Worm (Caenorhabditis elegans) whole organism, L1 larva: ENCODE measurements around the gene Y38F2AL.12.

Experiments used
- C16A3.4 ChIP-seq: fragments of 150-350 bp; optimal IDR thresholded peaks from 2 replicates; lab custom pipeline; 2014; ENCODE audit warnings: missing biosample characterization, missing genetic modification characterization
- F16B12.6 ChIP-seq: fragments of 150-350 bp; optimal IDR thresholded peaks from 2 replicates; lab custom pipeline; 2014; ENCODE audit warnings: missing biosample characterization, missing genetic modification characterization
- ama-1 ChIP-seq: fragments of 150-350 bp; optimal IDR thresholded peaks from 2 replicates; lab custom pipeline; 2014
- blmp-1 ChIP-seq: fragments of 150-350 bp; optimal IDR thresholded peaks from 2 replicates; lab custom pipeline; 2014; ENCODE audit warnings: missing biosample characterization, missing genetic modification characterization
- ceh-82 ChIP-seq, 3 experiments: fragments of 150-350 bp in 1 of 3; sonication (generic microtip) in 2 of 3; optimal IDR thresholded peaks; 2 replicates each; lab custom pipeline; 2014 to 2017; ENCODE audit warnings: missing biosample characterization in 3 of 3, missing genetic modification characterization in 3 of 3
- ceh-88 ChIP-seq: fragments of 200-800 bp; sonication (Bioruptor generic); IDR thresholded peaks from 2 replicates; pipeline ENCODE4 v1.3.6; 2022; ENCODE audit warnings: missing genetic modification characterization, missing compliant biosample characterization
- dpl-1 ChIP-seq, 3 experiments: fragments of 150-350 bp in 2 of 3; sonication (generic microtip) in 1 of 3; optimal IDR thresholded peaks; 2 replicates each; lab custom pipeline; 2014 to 2017; ENCODE audit warnings: missing biosample characterization in 3 of 3, missing genetic modification characterization in 3 of 3, missing genetic modification reagents in 3 of 3
- dsc-1 ChIP-seq: sonication (generic microtip); optimal IDR thresholded peaks from 2 replicates; lab custom pipeline; 2016; ENCODE audit warnings: mild to moderate bottlenecking, missing genetic modification characterization, missing compliant biosample characterization
- efl-1 ChIP-seq, 4 experiments: fragments of 150-350 bp; optimal IDR thresholded peaks in 3 of 4; peaks in 1 of 4; 1 replicate in 1 of 4; 2 replicates in 3 of 4; lab custom pipeline; 2014; ENCODE audit warnings: missing biosample characterization in 2 of 4, missing genetic modification characterization in 2 of 4, missing genetic modification reagents in 2 of 4
- elt-2 ChIP-seq: sonication (generic microtip); optimal IDR thresholded peaks from 2 replicates; lab custom pipeline; 2016; ENCODE audit warnings: missing genetic modification characterization, mild to moderate bottlenecking, inconsistent platforms, missing compliant biosample characterization, missing genetic modification reagents
- elt-3 ChIP-seq, 6 experiments: fragments of 150-350 bp in 1 of 6; sonication (generic microtip); optimal IDR thresholded peaks; 2 replicates each; lab custom pipeline; 2017 to 2018; ENCODE audit warnings: missing biosample characterization in 6 of 6, missing genetic modification characterization in 6 of 6, inconsistent platforms in 1 of 6
- fkh-10 ChIP-seq: sonication (generic microtip); optimal IDR thresholded peaks from 2 replicates; lab custom pipeline; 2017; ENCODE audit warnings: missing biosample characterization, missing genetic modification reagents, missing genetic modification characterization
- fkh-8 ChIP-seq: sonication (generic microtip); optimal IDR thresholded peaks from 2 replicates; lab custom pipeline; 2016; ENCODE audit warnings: mild to moderate bottlenecking, missing genetic modification characterization, missing compliant biosample characterization
- grh-1 ChIP-seq: fragments of 200-800 bp; sonication (Bioruptor generic); IDR thresholded peaks from 2 replicates; pipeline ENCODE4 v1.3.6; 2022; ENCODE audit warnings: missing genetic modification reagents, missing genetic modification characterization, missing compliant biosample characterization
- isw-1 ChIP-seq: fragments of 200-800 bp; sonication (Bioruptor generic); IDR thresholded peaks from 2 replicates; pipeline ENCODE4 v1.3.6; 2022; ENCODE audit warnings: missing genetic modification characterization, missing compliant biosample characterization
- lin-14 ChIP-seq: fragments of 200-800 bp; sonication (Bioruptor generic); optimal IDR thresholded peaks from 2 replicates; lab custom pipeline; 2018; ENCODE audit warnings: mild to moderate bottlenecking, missing genetic modification characterization, moderate library complexity, missing compliant biosample characterization
- lin-35 ChIP-seq, 2 experiments: fragments of 150-350 bp; optimal IDR thresholded peaks; 2 replicates each; lab custom pipeline; 2014; ENCODE audit warnings: missing biosample characterization in 2 of 2, missing genetic modification characterization in 2 of 2, missing genetic modification reagents in 2 of 2
- lsy-2 ChIP-seq, 2 experiments: fragments of 150-350 bp; optimal IDR thresholded peaks; 2 replicates each; lab custom pipeline; 2014; ENCODE audit warnings: missing biosample characterization in 2 of 2, missing genetic modification characterization in 2 of 2
- mep-1 ChIP-seq: fragments of 150-350 bp; optimal IDR thresholded peaks from 2 replicates; lab custom pipeline; 2014; ENCODE audit warnings: missing biosample characterization, missing genetic modification characterization
- nhr-12 ChIP-seq: sonication (generic microtip); optimal IDR thresholded peaks from 2 replicates; lab custom pipeline; 2017; ENCODE audit warnings: missing biosample characterization, missing genetic modification characterization
- nhr-19 ChIP-seq: fragments of 200-800 bp; sonication (Bioruptor generic); conservative IDR thresholded peaks from 2 replicates; pipeline ENCODE4 v1.3.6; 2022; ENCODE audit warnings: missing genetic modification characterization, missing compliant biosample characterization
- nhr-20 ChIP-seq: sonication (generic microtip); optimal IDR thresholded peaks from 2 replicates; lab custom pipeline; 2016; ENCODE audit warnings: mild to moderate bottlenecking, missing genetic modification characterization, missing compliant biosample characterization
- nhr-237 ChIP-seq: fragments of 150-350 bp; optimal IDR thresholded peaks from 2 replicates; lab custom pipeline; 2014; ENCODE audit warnings: missing biosample characterization, missing genetic modification characterization
- nhr-47 ChIP-seq: sonication (generic microtip); optimal IDR thresholded peaks from 2 replicates; lab custom pipeline; 2016; ENCODE audit warnings: mild to moderate bottlenecking, missing genetic modification characterization, moderate library complexity, missing compliant biosample characterization
- nhr-71 ChIP-seq: sonication (generic microtip); optimal IDR thresholded peaks from 2 replicates; lab custom pipeline; 2016; ENCODE audit warnings: mild to moderate bottlenecking, missing genetic modification characterization, moderate library complexity, missing compliant biosample characterization
- nhr-85 ChIP-seq: sonication (generic microtip); peaks from one replicate; lab custom pipeline; 2016; ENCODE audit warnings: missing genetic modification characterization, inconsistent platforms, missing compliant biosample characterization
- nhr-90 ChIP-seq: sonication (generic microtip); optimal IDR thresholded peaks from 2 replicates; lab custom pipeline; 2016; ENCODE audit warnings: mild to moderate bottlenecking, missing genetic modification characterization, missing compliant biosample characterization; ENCODE audit not compliant: poor library complexity
- skn-1 ChIP-seq: fragments of 150-350 bp; optimal IDR thresholded peaks from 2 replicates; lab custom pipeline; 2014; ENCODE audit warnings: missing biosample characterization, missing genetic modification characterization
- snu-23 ChIP-seq: sonication (generic microtip); optimal IDR thresholded peaks from 2 replicates; lab custom pipeline; 2016; ENCODE audit warnings: missing genetic modification characterization, missing compliant biosample characterization
- tbx-2 ChIP-seq: sonication (generic microtip); optimal IDR thresholded peaks from 2 replicates; lab custom pipeline; 2016; ENCODE audit warnings: missing genetic modification characterization, missing compliant biosample characterization
- unc-130 ChIP-seq: fragments of 150-350 bp; optimal IDR thresholded peaks from 2 replicates; lab custom pipeline; 2017; ENCODE audit warnings: missing biosample characterization, missing genetic modification characterization, inconsistent platforms
- unc-86 ChIP-seq: sonication (generic microtip); optimal IDR thresholded peaks from 2 replicates; lab custom pipeline; 2016; ENCODE audit warnings: missing genetic modification characterization, missing compliant biosample characterization
- vab-15 ChIP-seq: sonication (generic microtip); optimal IDR thresholded peaks from 2 replicates; lab custom pipeline; 2017; ENCODE audit warnings: missing genotype, mild to moderate bottlenecking, missing genetic modification characterization, missing compliant biosample characterization
- xbp-1 ChIP-seq: sonication (generic microtip); optimal IDR thresholded peaks from 2 replicates; lab custom pipeline; 2016; ENCODE audit warnings: missing genetic modification characterization, missing compliant biosample characterization
- ztf-4 ChIP-seq: fragments of 150-350 bp; optimal IDR thresholded peaks from 2 replicates; lab custom pipeline; 2014; ENCODE audit warnings: missing biosample characterization, missing genetic modification characterization

Gene Y38F2AL.12

DNA sequence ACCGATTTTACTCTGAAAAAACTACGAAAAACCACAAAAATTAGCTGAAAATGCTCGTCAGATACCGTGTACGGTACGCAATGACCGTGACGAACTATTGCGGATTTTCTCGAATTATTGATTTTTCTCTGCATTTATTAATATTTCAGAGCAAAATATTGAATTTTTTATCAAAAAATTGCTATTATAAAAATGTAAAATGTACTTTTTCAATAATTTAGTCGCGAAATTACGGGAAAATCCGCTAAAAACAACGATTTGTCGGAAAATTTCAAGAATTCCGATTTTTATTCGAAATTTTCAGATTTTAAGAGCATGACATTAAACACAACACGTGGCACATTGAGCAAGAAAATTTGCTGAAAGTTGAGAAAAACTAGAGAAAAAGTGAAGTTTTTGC is at the start of gene Y38F2AL.12:
Gene Y38F2AL.12, plus strand, starts transcription at position 301 of the 400 bp plus-strand sequence.
- no peak for TF ChIP-seq fkh-10 (GFP tag; lab: Kevin White, UChicago)
- TF ChIP-seq nhr-12 (tag; lab: Kevin White, UChicago) = no peak
- no peak for TF ChIP-seq ama-1
- TF ChIP-seq efl-1 (optimal IDR thresholded peaks at IDR 0.05; lab: Kevin White, UChicago) = no peak
- TF ChIP-seq efl-1 (GFP tag; optimal IDR thresholded peaks at IDR 0.05 in 1 of 2; lab: Kevin White, UChicago) = peak in 1 of 2 experiments; percentile 28

DNA sequence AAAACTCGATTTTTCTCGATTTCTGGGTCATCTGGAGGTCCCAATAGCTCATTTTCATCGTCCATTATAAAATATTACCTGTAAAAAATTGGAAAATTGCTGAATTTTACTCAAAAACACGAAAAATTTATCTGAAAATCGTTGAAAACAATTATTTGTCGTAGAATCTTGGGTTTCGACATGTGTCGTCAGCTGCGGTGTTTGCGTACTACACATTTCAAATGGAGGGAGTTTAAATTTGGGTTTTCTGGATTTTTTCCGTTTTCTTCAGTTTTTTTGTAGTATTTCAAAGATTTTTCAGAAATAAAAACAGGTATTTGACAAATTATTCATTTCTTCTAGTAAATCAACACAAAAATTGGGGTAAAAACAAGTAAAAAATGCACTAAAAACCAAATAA is 40.8 kb upstream of the Y38F2AL.12 start, which contains the start of gene M70.5:
Gene M70.5, minus strand, starts transcription at position 78 of the 400 bp plus-strand sequence.
- peak; percentile 31 for TF ChIP-seq snu-23 (GFP tag; lab: Kevin White, UChicago)
- peak; percentile 69 to 84 (median 82) for TF ChIP-seq dpl-1 (GFP tag; optimal IDR thresholded peaks at IDR 0.05; lab: Kevin White, UChicago)
- peak in 1 of 2 experiments; percentile 25 for TF ChIP-seq lsy-2 (tag; optimal IDR thresholded peaks at IDR 0.05; lab: Kevin White, UChicago)
- TF ChIP-seq xbp-1 (tag; lab: Kevin White, UChicago) = peak; percentile 19
- peak; percentile 49 to 83 for TF ChIP-seq efl-1 (optimal IDR thresholded peaks at IDR 0.05; lab: Kevin White, UChicago)
- peak; percentile 86 to 98 for TF ChIP-seq efl-1 (GFP tag; optimal IDR thresholded peaks at IDR 0.05 in 1 of 2; lab: Kevin White, UChicago)
- TF ChIP-seq isw-1 (GFP tag; lab: Robert Waterston, UW) = peak; percentile 58
- TF ChIP-seq tbx-2 (tag; lab: Kevin White, UChicago) = peak; percentile 15
- TF ChIP-seq lin-35 (GFP tag; optimal IDR thresholded peaks at IDR 0.05; lab: Kevin White, UChicago) = peak; percentile 64 to 86
- peak; percentile 57 for TF ChIP-seq grh-1 (GFP tag; lab: Robert Waterston, UW)
- TF ChIP-seq F16B12.6 = peak; percentile 71
- peak; percentile 60 for TF ChIP-seq nhr-19 (GFP tag; lab: Robert Waterston, UW)

DNA sequence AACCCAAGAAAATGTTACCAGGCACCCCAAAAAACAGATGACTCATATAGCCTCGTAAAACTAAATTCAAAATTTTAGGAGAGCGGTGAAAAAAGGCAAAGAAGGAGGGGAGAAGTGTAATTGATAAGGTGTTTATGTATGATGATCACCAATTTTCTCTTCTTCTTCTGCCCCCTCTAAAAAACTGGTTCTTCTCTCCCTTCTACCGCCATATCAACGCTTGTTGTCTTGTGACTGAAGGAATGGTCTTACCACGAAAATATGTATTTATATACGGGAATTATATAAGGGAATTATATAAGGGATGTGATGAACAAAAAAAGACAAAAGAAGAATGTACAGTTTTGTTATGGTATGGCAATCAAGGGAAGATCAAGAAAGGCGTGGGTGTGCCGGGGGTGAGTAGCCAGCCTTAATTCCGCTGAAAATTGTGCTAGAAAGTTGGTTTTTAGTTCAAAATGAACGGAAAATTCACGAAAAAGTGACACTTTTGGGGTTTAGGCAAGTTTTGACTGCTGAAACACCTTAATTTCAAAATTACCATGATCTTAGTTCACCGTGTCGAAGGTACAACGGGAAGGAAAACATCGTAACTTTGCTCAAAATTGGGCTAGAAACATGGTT is 34.9 kb upstream of the Y38F2AL.12 start:
- TF ChIP-seq nhr-47 (tag; lab: Kevin White, UChicago) (peak; percentile 32), lsy-2 (tag; optimal IDR thresholded peaks at IDR 0.05; lab: Kevin White, UChicago) (peak in 1 of 2 experiments; percentile 58), nhr-19 (GFP tag; lab: Robert Waterston, UW) (peak; percentile 33), nhr-85 (tag; lab: Kevin White, UChicago) (peak; percentile 82), grh-1 (GFP tag; lab: Robert Waterston, UW) (peak; percentile 82), vab-15 (peak; percentile 35), efl-1 (optimal IDR thresholded peaks at IDR 0.05; lab: Kevin White, UChicago) (peak; percentile 3 to 11), efl-1 (GFP tag; optimal IDR thresholded peaks at IDR 0.05 in 1 of 2; lab: Kevin White, UChicago) (peak in 1 of 2 experiments; percentile 95), dsc-1 (tag; lab: Kevin White, UChicago) (no peak), C16A3.4 (tag; lab: Kevin White, UChicago) (peak; percentile 20), unc-86 (no peak), nhr-20 (peak; percentile 74), lin-35 (GFP tag; optimal IDR thresholded peaks at IDR 0.05; lab: Kevin White, UChicago) (peak; percentile 7 to 82), ceh-88 (no peak), elt-3 (tag; optimal IDR thresholded peaks at IDR 0.05; lab: Kevin White, UChicago) (peak in 4 of 6 experiments; percentile 17 to 90 (median 80)), snu-23 (GFP tag; lab: Kevin White, UChicago) (peak; percentile 63), tbx-2 (tag; lab: Kevin White, UChicago) (peak; percentile 63), fkh-8 (no peak), unc-130 (tag; lab: Kevin White, UChicago) (no peak), nhr-90 (peak; percentile 78), blmp-1 (peak; percentile 78), ama-1 (peak; percentile 62), elt-2 (tag; lab: Kevin White, UChicago) (peak; percentile 59), mep-1 (peak; percentile 23), nhr-71 (tag; lab: Kevin White, UChicago) (peak; percentile 71), nhr-237 (tag; lab: Kevin White, UChicago) (no peak), fkh-10 (GFP tag; lab: Kevin White, UChicago) (no peak), lin-14 (peak; percentile 60), ztf-4 (peak; percentile 49), skn-1 (tag; lab: Kevin White, UChicago) (peak; percentile 5), ceh-82 (tag; optimal IDR thresholded peaks at IDR 0.05; lab: Kevin White, UChicago) (no peak), dpl-1 (GFP tag; optimal IDR thresholded peaks at IDR 0.05; lab: Kevin White, UChicago) (peak; percentile 18 to 64 (median 38))
- TF ChIP-seq, all 84 proteins: peak for 23
